Fruit fly (Drosophila melanogaster) whole organism, embryonic: ENCODE data around the gene Gdh.

Experiments
- CG10543 ChIP-seq: fragments of 200-800 bp; sonication (Bioruptor generic); optimal IDR thresholded peaks from 3 replicates; lab custom pipeline; 2017; ENCODE audit warnings: missing biosample characterization, mild to moderate bottlenecking, missing genetic modification characterization, moderate library complexity
- CG10565 ChIP-seq: fragments of 200-800 bp; sonication (Bioruptor generic); optimal IDR thresholded peaks from 3 replicates; lab custom pipeline; 2016; ENCODE audit warnings: missing biosample characterization, mild to moderate bottlenecking, missing genetic modification characterization
- CG10959 ChIP-seq: fragments of 200-800 bp; sonication (Bioruptor generic); IDR thresholded peaks from 2 replicates; pipeline ENCODE4 v1.3.6; 2022; ENCODE audit warnings: missing biosample characterization, missing genetic modification characterization
- CG14014 ChIP-seq: fragments of 200-800 bp; sonication (Bioruptor generic); IDR thresholded peaks from 2 replicates; pipeline ENCODE4 v1.3.6; 2022; ENCODE audit warnings: missing biosample characterization, missing genetic modification characterization
- CG18599 ChIP-seq: fragments of 200-800 bp; sonication (Bioruptor generic); optimal IDR thresholded peaks from 3 replicates; lab custom pipeline; 2017; ENCODE audit warnings: missing biosample characterization, missing genetic modification characterization, mild to moderate bottlenecking, moderate library complexity, missing genetic modification reagents
- CG2875 ChIP-seq: fragments of 200-800 bp; sonication (Bioruptor generic); optimal IDR thresholded peaks from 2 replicates; lab custom pipeline; 2017; ENCODE audit warnings: missing biosample characterization, mild to moderate bottlenecking, missing genetic modification characterization, missing genetic modification reagents
- CG31365 ChIP-seq: fragments of 200-800 bp; sonication (Bioruptor generic); optimal IDR thresholded peaks from 2 replicates; lab custom pipeline; 2018; ENCODE audit warnings: missing biosample characterization, mild to moderate bottlenecking, missing genetic modification characterization
- CG34224 ChIP-seq: fragments of 200-800 bp; sonication (Bioruptor generic); IDR thresholded peaks from 3 replicates; pipeline ENCODE4 v1.3.6; 2022; ENCODE audit warnings: missing biosample characterization, missing genetic modification characterization; ENCODE audit not compliant: partially characterized antibody
- CG5245 ChIP-seq: fragments of 200-800 bp; sonication (Bioruptor generic); optimal IDR thresholded peaks from 3 replicates; lab custom pipeline; 2016; ENCODE audit warnings: missing biosample characterization, missing genetic modification characterization
- CG7271 ChIP-seq: fragments of 200-800 bp; sonication (Bioruptor generic); optimal IDR thresholded peaks from 2 replicates; lab custom pipeline; 2018; ENCODE audit warnings: missing biosample characterization, mild to moderate bottlenecking, missing genetic modification characterization, moderate library complexity
- CG7963 ChIP-seq: fragments of 200-800 bp; sonication (Bioruptor generic); IDR thresholded peaks from 3 replicates; pipeline ENCODE4 v1.3.6; 2022; ENCODE audit warnings: missing biosample characterization, missing genetic modification characterization; ENCODE audit not compliant: partially characterized antibody
- CG8089 ChIP-seq: fragments of 200-800 bp; sonication (Bioruptor generic); optimal IDR thresholded peaks from 3 replicates; lab custom pipeline; 2016; ENCODE audit warnings: missing biosample characterization, missing genetic modification characterization
- CG8281 ChIP-seq: fragments of 200-800 bp; sonication (Bioruptor generic); optimal IDR thresholded peaks from 2 replicates; lab custom pipeline; 2018; ENCODE audit warnings: missing biosample characterization, mild to moderate bottlenecking, missing genetic modification characterization, moderate library complexity
- CG8944 ChIP-seq: fragments of 200-800 bp; sonication (Bioruptor generic); optimal IDR thresholded peaks from 3 replicates; lab custom pipeline; 2016; ENCODE audit warnings: missing biosample characterization, missing genetic modification characterization
- D ChIP-seq, 2 experiments: fragments of 200-800 bp in 1 of 2; fragments of >200 bp in 1 of 2; sonication (Bioruptor generic) in 1 of 2; optimal IDR thresholded peaks; 2 replicates in 1 of 2; 3 replicates in 1 of 2; lab custom pipeline; 2017; ENCODE audit warnings: mild to moderate bottlenecking in 1 of 2, missing biosample characterization in 1 of 2, missing genetic modification characterization in 1 of 2, missing genetic modification reagents in 1 of 2
- Dad ChIP-seq: fragments of 200-800 bp; sonication (Bioruptor generic); optimal IDR thresholded peaks from 3 replicates; lab custom pipeline; 2016; ENCODE audit warnings: missing biosample characterization, missing genetic modification characterization
- Dfd ChIP-seq, 2 experiments: fragments of >200 bp; optimal IDR thresholded peaks; 2 replicates each; lab custom pipeline; 2017; ENCODE audit warnings: missing biosample characterization in 2 of 2, missing genetic modification characterization in 2 of 2
- E2f2 ChIP-seq: fragments of 200-800 bp; sonication (Bioruptor generic); IDR thresholded peaks from 2 replicates; pipeline ENCODE4 v1.3.6; 2022; ENCODE audit warnings: missing biosample characterization, missing genetic modification characterization
- Fer1 ChIP-seq: fragments of 200-800 bp; sonication (Bioruptor generic); optimal IDR thresholded peaks from 2 replicates; lab custom pipeline; 2017; ENCODE audit warnings: missing biosample characterization, mild to moderate bottlenecking, missing genetic modification characterization
- H15 ChIP-seq: fragments of 200-800 bp; sonication (Bioruptor generic); IDR thresholded peaks from 3 replicates; pipeline ENCODE4 v1.3.6; 2022; ENCODE audit warnings: missing biosample characterization, missing genetic modification characterization
- HLH4C ChIP-seq: fragments of 200-800 bp; sonication (Bioruptor generic); IDR thresholded peaks from 3 replicates; pipeline ENCODE4 v1.3.6; 2022; ENCODE audit warnings: missing biosample characterization, missing genetic modification characterization; ENCODE audit not compliant: partially characterized antibody
- Lpt ChIP-seq: fragments of >200 bp; optimal IDR thresholded peaks from 2 replicates; lab custom pipeline; 2018; ENCODE audit warnings: missing biosample characterization, missing genetic modification characterization
- Mes4 ChIP-seq: fragments of 200-800 bp; sonication (Bioruptor generic); optimal IDR thresholded peaks from 2 replicates; lab custom pipeline; 2016; ENCODE audit warnings: missing biosample characterization, missing genetic modification characterization
- Poxn ChIP-seq: fragments of 200-800 bp; sonication (Bioruptor generic); IDR thresholded peaks from 2 replicates; pipeline ENCODE4 v1.3.6; 2022; ENCODE audit warnings: missing biosample characterization, missing genetic modification characterization
- Ptx1 ChIP-seq: fragments of 200-800 bp; sonication (Bioruptor generic); IDR thresholded peaks from 2 replicates; pipeline ENCODE4 v1.3.6; 2022; ENCODE audit warnings: missing biosample characterization, missing genetic modification characterization
- Rx ChIP-seq: fragments of 200-800 bp; sonication (Bioruptor generic); IDR thresholded peaks from 2 replicates; pipeline ENCODE4 v1.3.6; 2022; ENCODE audit warnings: missing biosample characterization, missing genetic modification characterization
- ash1 ChIP-seq: fragments of 200-800 bp; sonication (Bioruptor generic); optimal IDR thresholded peaks from 2 replicates; lab custom pipeline; 2018; ENCODE audit warnings: missing biosample characterization, mild to moderate bottlenecking, missing genetic modification characterization
- crc ChIP-seq: fragments of 200-800 bp; sonication (Bioruptor generic); optimal IDR thresholded peaks from 2 replicates; lab custom pipeline; 2016; ENCODE audit warnings: missing biosample characterization, missing genetic modification characterization
- dpn ChIP-seq, 2 experiments: fragments of 200-800 bp; sonication (Bioruptor generic); optimal IDR thresholded peaks; 3 replicates each; lab custom pipeline; 2016; ENCODE audit warnings: missing biosample characterization in 2 of 2, missing genetic modification characterization in 2 of 2
- dysf ChIP-seq: fragments of 200-800 bp; sonication (Bioruptor generic); IDR thresholded peaks from 3 replicates; pipeline ENCODE4 v1.3.6; 2022; ENCODE audit warnings: missing biosample characterization, missing genetic modification characterization
- esg ChIP-seq: fragments of 200-800 bp; sonication (Bioruptor generic); conservative IDR thresholded peaks from 2 replicates; pipeline ENCODE4 v1.3.6; 2022; ENCODE audit warnings: missing biosample characterization, missing genetic modification characterization
- eve ChIP-seq, 2 experiments: fragments of >200 bp; optimal IDR thresholded peaks; 2 replicates each; lab custom pipeline; 2017; ENCODE audit warnings: missing biosample characterization in 2 of 2, missing genetic modification characterization in 2 of 2
- exex ChIP-seq: fragments of 200-800 bp; sonication (Bioruptor generic); optimal IDR thresholded peaks from 4 replicates; lab custom pipeline; 2018; ENCODE audit warnings: missing biosample characterization, mild to moderate bottlenecking, missing genetic modification characterization, moderate library complexity
- gcm ChIP-seq: fragments of 200-800 bp; sonication (Bioruptor generic); optimal IDR thresholded peaks from 2 replicates; lab custom pipeline; 2019; ENCODE audit warnings: missing biosample characterization, mild to moderate bottlenecking, missing genetic modification characterization, moderate library complexity
- ken ChIP-seq: fragments of 200-800 bp; sonication (Bioruptor generic); IDR thresholded peaks from 3 replicates; pipeline ENCODE4 v1.3.6; 2022; ENCODE audit warnings: missing biosample characterization, missing genetic modification characterization
- kni ChIP-seq: fragments of 200-800 bp; sonication (Bioruptor generic); optimal IDR thresholded peaks from 3 replicates; lab custom pipeline; 2017; ENCODE audit warnings: mild to moderate bottlenecking, missing biosample characterization, missing genetic modification reagents, missing genetic modification characterization
- lbe ChIP-seq: fragments of 200-800 bp; sonication (Bioruptor generic); optimal IDR thresholded peaks from 2 replicates; lab custom pipeline; 2016; ENCODE audit warnings: missing biosample characterization, mild to moderate bottlenecking, missing genetic modification characterization
- phol ChIP-seq: fragments of 200-800 bp; sonication (Bioruptor generic); optimal IDR thresholded peaks from 3 replicates; lab custom pipeline; 2018; ENCODE audit warnings: missing biosample characterization, mild to moderate bottlenecking, missing genetic modification characterization, moderate library complexity
- repo ChIP-seq: fragments of 200-800 bp; sonication (Bioruptor generic); optimal IDR thresholded peaks from 2 replicates; lab custom pipeline; 2016; ENCODE audit warnings: missing biosample characterization, missing genetic modification characterization
- row ChIP-seq: fragments of 200-800 bp; sonication (Bioruptor generic); IDR thresholded peaks from 3 replicates; pipeline ENCODE4 v1.3.6; 2022; ENCODE audit warnings: missing biosample characterization, missing genetic modification characterization
- sd ChIP-seq: fragments of 200-800 bp; sonication (Bioruptor generic); optimal IDR thresholded peaks from 3 replicates; lab custom pipeline; 2018; ENCODE audit warnings: missing biosample characterization, mild to moderate bottlenecking, missing genetic modification characterization, moderate library complexity
- sqz ChIP-seq: fragments of 200-800 bp; sonication (Bioruptor generic); optimal IDR thresholded peaks from 3 replicates; lab custom pipeline; 2018; ENCODE audit warnings: missing biosample characterization, mild to moderate bottlenecking, missing genetic modification characterization
- stwl ChIP-seq: fragments of 200-800 bp; sonication (Bioruptor generic); optimal IDR thresholded peaks from 3 replicates; lab custom pipeline; 2018; ENCODE audit warnings: missing biosample characterization, mild to moderate bottlenecking, missing genetic modification characterization, moderate library complexity
- trh ChIP-seq: fragments of 200-800 bp; sonication (Bioruptor generic); optimal IDR thresholded peaks from 2 replicates; lab custom pipeline; 2016; ENCODE audit warnings: missing biosample characterization, missing genetic modification characterization
- tx ChIP-seq: fragments of 200-800 bp; sonication (Bioruptor generic); optimal IDR thresholded peaks from 2 replicates; lab custom pipeline; 2016; ENCODE audit warnings: missing biosample characterization, missing genetic modification characterization
- unpg ChIP-seq: fragments of 200-800 bp; sonication (Bioruptor generic); optimal IDR thresholded peaks from 3 replicates; lab custom pipeline; 2018; ENCODE audit warnings: missing biosample characterization, mild to moderate bottlenecking, missing genetic modification characterization, moderate library complexity
- vvl ChIP-seq: fragments of 200-800 bp; sonication (Bioruptor generic); IDR thresholded peaks from 2 replicates; pipeline ENCODE4 v1.3.6; 2022; ENCODE audit warnings: missing biosample characterization, missing genetic modification characterization
- zen ChIP-seq: fragments of 200-800 bp; sonication (Bioruptor generic); optimal IDR thresholded peaks from 3 replicates; lab custom pipeline; 2018; ENCODE audit warnings: missing biosample characterization, mild to moderate bottlenecking, missing genetic modification characterization, moderate library complexity

The Gdh gene

DNA sequence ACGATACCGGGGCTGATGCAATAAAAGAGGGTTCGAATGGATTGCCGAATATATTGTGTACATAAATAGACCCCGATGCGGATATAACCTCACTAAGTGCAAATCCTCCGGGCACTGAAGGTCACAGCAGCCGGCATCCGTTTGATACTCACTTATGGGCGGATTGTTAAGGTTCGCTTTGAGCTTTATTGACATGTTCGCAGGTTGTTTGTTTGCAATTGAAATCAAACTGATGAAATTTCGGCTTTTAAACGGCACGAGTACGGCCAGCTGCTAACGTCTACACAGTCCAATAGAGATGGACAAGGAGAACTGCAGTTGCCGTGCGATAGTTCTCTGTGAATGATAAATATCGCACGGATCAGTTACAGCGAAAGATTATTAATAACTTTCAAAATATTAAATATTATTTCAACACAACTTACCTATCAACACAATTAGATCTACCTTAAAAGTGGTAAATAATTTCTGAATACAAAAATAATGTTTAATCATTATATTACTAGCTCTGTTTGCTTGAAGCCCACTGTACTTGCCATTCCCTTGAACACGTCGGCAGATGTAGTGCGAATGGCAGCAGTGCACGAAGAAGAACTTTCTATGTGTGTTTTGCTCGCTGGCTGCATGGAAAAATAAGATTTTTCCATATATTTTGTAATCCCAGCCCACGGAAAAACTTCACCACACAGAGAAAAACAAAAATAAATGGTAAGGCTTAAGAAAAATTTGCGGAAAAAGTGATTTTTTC is 15.4 kb upstream of the Gdh start, which contains the start of the genes GluProRS and AP-1sigma (continued):
- peak; percentile 94 for TF ChIP-seq phol
- TF ChIP-seq CG14014 (GFP tag; lab: Robert Waterston, UW) = peak; percentile 95
- TF ChIP-seq zen (tag; lab: Kevin White, UChicago) = peak; percentile 87
- peak; percentile 95 for TF ChIP-seq esg
- TF ChIP-seq crc (GFP tag; lab: Kevin White, UChicago) = peak; percentile 50
- peak; percentile 83 for TF ChIP-seq Fer1 (GFP tag; lab: Kevin White, UChicago)
- TF ChIP-seq Poxn = peak; percentile 87
- TF ChIP-seq trh = peak; percentile 78
- TF ChIP-seq Dad (GFP tag; lab: Kevin White, UChicago) = peak; percentile 86
- peak; percentile 90 for TF ChIP-seq unpg (GFP tag; lab: Kevin White, UChicago)
- TF ChIP-seq CG10543 (GFP tag; lab: Kevin White, UChicago) = peak; percentile 82
- TF ChIP-seq Mes4 = peak; percentile 62
- TF ChIP-seq CG10565 = peak; percentile 53
- TF ChIP-seq CG5245 = peak; percentile 92
- peak; percentile 60 for TF ChIP-seq CG2875 (GFP tag; lab: Kevin White, UChicago)
- peak; percentile 96 for TF ChIP-seq ken (GFP tag; lab: Robert Waterston, UW)
- peak; percentile 69 for TF ChIP-seq CG8089 (GFP tag; lab: Kevin White, UChicago)
- TF ChIP-seq repo (GFP tag; lab: Kevin White, UChicago) = peak; percentile 50
- TF ChIP-seq sd (tag; lab: Kevin White, UChicago) = no peak
- TF ChIP-seq Lpt (GFP tag; lab: Kevin White, UChicago) = no peak
- TF ChIP-seq row (GFP tag; lab: Robert Waterston, UW) = peak; percentile 99
- TF ChIP-seq stwl (tag; lab: Kevin White, UChicago) = peak; percentile 55
- TF ChIP-seq dpn (GFP tag; optimal IDR thresholded peaks at IDR 0.05; lab: Kevin White, UChicago) = peak; percentile 89 to 94
- TF ChIP-seq CG31365 (tag; lab: Kevin White, UChicago) = peak; percentile 32
- peak; percentile 89 for TF ChIP-seq CG18599 (GFP tag; lab: Kevin White, UChicago)
- TF ChIP-seq CG10959 (GFP tag; lab: Robert Waterston, UW) = peak; percentile 93
- peak; percentile 58 for TF ChIP-seq exex (tag; lab: Kevin White, UChicago)
- TF ChIP-seq Rx (GFP tag; lab: Robert Waterston, UW) = peak; percentile 83
- TF ChIP-seq E2f2 (GFP tag; lab: Robert Waterston, UW) = peak; percentile 69
- TF ChIP-seq eve (GFP tag; optimal IDR thresholded peaks at IDR 0.05; lab: Kevin White, UChicago) = peak in 1 of 2 experiments; percentile 3
- peak; percentile 90 for TF ChIP-seq HLH4C
- TF ChIP-seq ash1 (GFP tag; lab: Kevin White, UChicago) = peak; percentile 59
- TF ChIP-seq CG8281 (tag; lab: Kevin White, UChicago) = peak; percentile 52
- TF ChIP-seq kni = peak; percentile 51
- no peak for TF ChIP-seq D (optimal IDR thresholded peaks at IDR 0.05; lab: Kevin White, UChicago)
- TF ChIP-seq D (GFP tag; optimal IDR thresholded peaks at IDR 0.05; lab: Kevin White, UChicago) = peak; percentile 75
- peak; percentile 94 for TF ChIP-seq H15
- TF ChIP-seq CG34224 (GFP tag; lab: Robert Waterston, UW) = peak; percentile 95
- peak; percentile 81 for TF ChIP-seq lbe (GFP tag; lab: Kevin White, UChicago)
- TF ChIP-seq CG7271 (tag; lab: Kevin White, UChicago) = peak; percentile 63
- TF ChIP-seq gcm (GFP tag; lab: Kevin White, UChicago) = peak; percentile 81
- peak; percentile 12 for TF ChIP-seq sqz (GFP tag; lab: Kevin White, UChicago)
- peak; percentile 81 for TF ChIP-seq CG7963 (GFP tag; lab: Robert Waterston, UW)
- peak; percentile 87 for TF ChIP-seq tx
- TF ChIP-seq Ptx1 = peak; percentile 99
- TF ChIP-seq CG8944 (GFP tag; lab: Kevin White, UChicago) = peak; percentile 86
- peak; percentile 98 for TF ChIP-seq vvl (GFP tag; lab: Robert Waterston, UW)
- no peak for TF ChIP-seq Dfd (GFP tag; optimal IDR thresholded peaks at IDR 0.05; lab: Kevin White, UChicago)
- TF ChIP-seq dysf (GFP tag; lab: Robert Waterston, UW) = peak; percentile 97
